Fruit fly (Drosophila melanogaster) ovary, adult (tissue): Measurements from ENCODE around the gene CG6118.
A peak's percentile ranks its signal among the peaks of the same experiment; 100 is the strongest.

Experiments
- CG17801 ChIP-seq: fragments of 200-800 bp; optimal IDR thresholded peaks from 2 replicates; lab custom pipeline; 2019; ENCODE audit warnings: missing biosample characterization, mild to moderate bottlenecking, missing genetic modification characterization, moderate library complexity; ENCODE audit not compliant: partially characterized antibody

CG6118 gene

dm6 chr3R:15434676-15435075 lies at the start of gene CG6118:
CG6118 (minus strand) TSS chr3R:15434738.
- TF ChIP-seq CG17801 (GFP tag; lab: Kevin White, UChicago): no peak

dm6 chr3R:15482858-15483257 lies 48.3 kb upstream of the CG6118 start, which contains the start of gene Rh6:
Rh6 (plus strand) TSS chr3R:15483158.
- no peak for TF ChIP-seq CG17801 (GFP tag; lab: Kevin White, UChicago)

DNA sequence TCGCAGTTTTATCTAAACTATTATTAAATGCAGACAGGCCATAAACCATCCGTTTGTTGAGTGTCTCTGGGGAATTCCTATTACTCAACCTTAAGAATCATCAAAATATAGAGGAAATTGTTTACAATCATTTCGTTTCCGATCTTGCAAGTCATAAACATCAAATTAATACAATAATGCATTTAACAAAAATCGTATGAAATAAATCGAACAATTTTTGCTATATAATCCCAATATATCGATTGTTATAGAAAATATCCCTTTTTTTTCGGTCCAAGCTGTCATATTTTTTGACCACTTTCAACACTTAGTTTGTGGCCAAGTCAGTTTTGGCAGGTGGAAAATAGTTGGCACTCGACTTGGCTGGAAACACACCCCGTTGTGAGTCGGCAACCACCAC lies 47.1 kb upstream of the CG6118 start, which contains the start of gene B9d1:
TSS of gene B9d1 (plus strand) at position 301 of the 400 bp plus-strand sequence.
- no peak for TF ChIP-seq CG17801 (GFP tag; lab: Kevin White, UChicago)

- no peak for TF ChIP-seq CG17801 (GFP tag; lab: Kevin White, UChicago)
Measured at dm6 chr3R:15480068-15480467, 45.5 kb upstream of the CG6118 start.

dm6 chr3R:15475973-15476692 lies 41.6 kb upstream of the CG6118 start, which contains the start of gene AdamTS-A:
AdamTS-A (minus strand) TSS chr3R:15476193.
- no peak for TF ChIP-seq CG17801 (GFP tag; lab: Kevin White, UChicago)

DNA sequence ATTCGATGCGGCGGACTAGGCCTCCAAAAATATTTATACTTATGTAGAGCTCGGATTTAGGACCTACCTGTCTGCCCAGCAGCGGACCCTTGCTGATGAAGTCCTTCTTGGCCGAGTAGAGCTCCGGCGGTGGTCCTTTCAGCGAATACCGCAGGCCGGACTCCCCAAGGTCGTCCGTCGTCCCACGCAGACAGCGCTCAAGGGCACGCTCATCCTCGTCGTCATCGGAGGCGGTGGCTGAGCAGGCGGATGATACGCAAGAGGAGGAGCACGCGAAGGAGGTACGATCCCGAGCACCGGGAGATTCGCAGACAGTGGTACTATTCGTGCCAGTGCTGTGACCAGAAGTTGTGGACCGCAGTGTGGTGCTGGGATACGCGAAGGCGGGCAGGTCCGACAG lies 40.3 kb upstream of the CG6118 start:
- TF ChIP-seq CG17801 (GFP tag; lab: Kevin White, UChicago): no peak

dm6 chr3R:15473360-15473938 lies 38.9 kb upstream of the CG6118 start:
- no peak for TF ChIP-seq CG17801 (GFP tag; lab: Kevin White, UChicago)

dm6 chr3R:15472753-15473212 lies 38.2 kb upstream of the CG6118 start:
- TF ChIP-seq CG17801 (GFP tag; lab: Kevin White, UChicago): peak; percentile 95

DNA sequence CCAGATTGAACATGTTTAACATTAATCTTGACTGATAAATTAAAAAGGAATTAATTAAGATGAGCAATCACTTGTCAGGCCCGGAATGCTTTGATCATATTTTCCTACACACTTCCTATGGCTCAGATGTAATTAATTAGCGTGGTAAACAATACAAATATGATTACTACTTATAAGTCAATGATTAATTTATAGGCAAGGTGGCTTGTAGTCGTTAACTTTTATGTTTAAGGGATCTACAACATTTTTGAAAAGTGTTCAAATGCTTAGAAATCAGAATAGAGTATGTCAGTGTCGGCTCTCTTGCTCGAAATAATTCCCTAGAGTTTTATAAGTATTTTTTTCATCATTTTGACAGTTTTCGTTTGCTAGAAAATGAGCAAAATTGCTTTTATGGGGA lies 37.2 kb upstream of the CG6118 start:
- TF ChIP-seq CG17801 (GFP tag; lab: Kevin White, UChicago): no peak

DNA sequence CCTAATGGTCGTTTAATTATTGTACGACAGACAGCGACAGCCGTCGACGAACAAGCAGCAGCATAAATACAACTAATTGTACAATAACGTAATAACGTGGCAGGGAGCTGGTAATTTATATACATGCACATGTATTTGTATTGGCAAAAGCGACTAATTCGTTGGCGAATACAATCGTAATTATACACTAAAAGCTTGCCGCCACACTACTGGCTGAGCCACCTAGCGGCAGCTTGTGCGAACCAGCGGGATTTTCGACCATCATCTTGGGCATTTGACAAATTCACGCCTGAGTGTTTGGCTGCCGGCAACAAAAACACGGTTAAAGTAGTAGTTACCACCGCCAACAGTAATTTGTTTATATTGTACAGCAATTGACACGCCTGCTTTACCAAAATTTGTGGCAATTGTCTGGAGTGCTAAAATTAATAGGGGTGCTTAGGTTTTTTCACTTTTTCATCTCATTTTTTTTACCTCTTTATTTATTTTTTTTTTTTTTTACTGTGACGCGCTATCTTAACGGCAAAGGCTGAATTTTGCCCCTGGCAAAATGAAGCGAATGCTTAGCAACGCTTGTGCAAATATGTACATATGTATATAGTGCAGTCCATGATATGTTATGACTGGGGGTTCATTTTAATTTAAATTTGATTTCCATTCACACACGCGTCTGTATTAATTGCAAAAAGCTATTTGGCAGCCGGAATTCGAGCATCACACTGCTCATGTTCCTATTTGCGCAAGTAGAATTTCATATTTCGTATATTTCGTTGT lies 33.6 kb upstream of the CG6118 start:
- no peak for TF ChIP-seq CG17801 (GFP tag; lab: Kevin White, UChicago)

DNA sequence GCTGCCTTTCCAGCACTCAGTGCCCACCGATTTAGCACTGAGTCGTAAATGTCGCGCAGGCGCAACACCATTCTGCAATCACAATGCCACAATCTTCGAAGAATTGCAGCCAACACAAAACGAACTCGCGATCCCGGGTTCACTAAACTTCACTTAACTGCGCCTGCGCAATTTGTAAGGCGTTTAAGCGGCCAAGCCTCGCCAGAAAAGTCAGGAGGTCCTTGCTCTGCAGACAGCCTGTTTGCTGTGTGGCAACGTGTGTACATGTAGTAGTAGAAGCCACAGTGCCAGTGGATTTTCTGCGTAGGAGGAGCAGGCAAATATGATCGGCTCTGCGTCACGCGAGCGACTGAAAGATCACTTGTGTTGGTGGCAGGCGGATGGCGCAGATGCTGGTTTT lies 28.6 kb upstream of the CG6118 start:
- TF ChIP-seq CG17801 (GFP tag; lab: Kevin White, UChicago): no peak

DNA sequence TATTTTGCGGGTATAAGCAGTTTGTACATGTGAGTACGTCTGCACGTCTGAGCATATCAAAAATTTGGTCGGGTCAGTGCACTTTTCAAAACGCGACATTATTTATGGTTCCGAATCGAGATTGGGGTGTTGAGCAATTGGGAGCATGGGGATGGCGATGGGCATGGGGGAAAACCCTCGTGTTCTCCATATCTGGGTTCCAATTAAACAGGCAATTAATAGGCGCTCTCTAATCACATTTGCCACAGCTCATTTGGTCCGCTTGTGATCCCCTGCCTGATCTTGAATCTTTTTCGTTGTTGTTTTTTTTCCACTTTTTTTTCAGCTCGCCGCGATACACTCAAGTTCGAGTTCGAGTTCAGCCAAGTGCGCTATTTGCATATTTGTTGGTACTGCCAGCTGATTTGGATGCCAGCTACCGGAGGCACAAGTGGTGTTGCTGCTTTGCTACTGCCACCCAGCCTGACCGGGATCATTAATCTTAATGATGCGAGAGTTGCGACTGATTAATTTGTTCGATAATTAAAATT lies 23.7 kb upstream of the CG6118 start:
- TF ChIP-seq CG17801 (GFP tag; lab: Kevin White, UChicago): no peak

- no peak for TF ChIP-seq CG17801 (GFP tag; lab: Kevin White, UChicago)
Measured at dm6 chr3R:15457386-15458011, 23.0 kb upstream of the CG6118 start.

- TF ChIP-seq CG17801 (GFP tag; lab: Kevin White, UChicago): no peak
Measured at dm6 chr3R:15451344-15452107, 17.0 kb upstream of the CG6118 start.
